Fruit fly (Drosophila melanogaster) whole organism, embryonic: ENCODE measurements around the gene CG43707.

ENCODE experiments used
- ATbp ChIP-seq: fragments of 200-800 bp; sonication (Bioruptor generic); optimal IDR thresholded peaks from 2 replicates; lab custom pipeline; 2017; ENCODE audit warnings: missing biosample characterization, mild to moderate bottlenecking, missing genetic modification characterization, missing genetic modification reagents
- Adf1 ChIP-seq: fragments of 200-800 bp; sonication (Bioruptor generic); IDR thresholded peaks from 2 replicates; pipeline ENCODE4 v1.3.6; 2022; ENCODE audit warnings: missing biosample characterization, missing genetic modification characterization
- C15 ChIP-seq: fragments of 200-800 bp; sonication (Bioruptor generic); IDR thresholded peaks from 3 replicates; pipeline ENCODE4 v1.3.6; 2022; ENCODE audit warnings: missing biosample characterization, missing genetic modification characterization
- CG1024 ChIP-seq: fragments of 200-800 bp; sonication (Bioruptor generic); IDR thresholded peaks from 2 replicates; pipeline ENCODE4 v1.3.6; 2022; ENCODE audit warnings: missing biosample characterization, missing genetic modification characterization
- CG10274 ChIP-seq: fragments of 200-800 bp; sonication (Bioruptor generic); optimal IDR thresholded peaks from 3 replicates; lab custom pipeline; 2017; ENCODE audit warnings: missing biosample characterization, mild to moderate bottlenecking, missing genetic modification characterization
- CG14965 ChIP-seq: fragments of 200-800 bp; sonication (Bioruptor generic); optimal IDR thresholded peaks from 2 replicates; lab custom pipeline; 2016; ENCODE audit warnings: missing biosample characterization, missing genetic modification characterization, borderline replicate concordance
- CG1529 ChIP-seq: fragments of 200-800 bp; sonication (Bioruptor generic); optimal IDR thresholded peaks from 3 replicates; lab custom pipeline; 2018; ENCODE audit warnings: missing biosample characterization, missing genetic modification characterization
- CG15601 ChIP-seq: fragments of 200-800 bp; sonication (Bioruptor generic); optimal IDR thresholded peaks from 3 replicates; lab custom pipeline; 2019; ENCODE audit warnings: missing biosample characterization, mild to moderate bottlenecking, missing genetic modification characterization, moderate library complexity
- CG17328 ChIP-seq: fragments of 200-800 bp; sonication (Bioruptor generic); IDR thresholded peaks from 2 replicates; pipeline ENCODE4 v1.3.6; 2022; ENCODE audit warnings: missing biosample characterization, missing genetic modification characterization
- CG17361 ChIP-seq: fragments of 200-800 bp; sonication (Bioruptor generic); IDR thresholded peaks from 3 replicates; pipeline ENCODE4 v1.3.6; 2022; ENCODE audit warnings: missing biosample characterization, missing genetic modification characterization
- CG18764 ChIP-seq: fragments of 200-800 bp; sonication (Bioruptor generic); optimal IDR thresholded peaks from 3 replicates; lab custom pipeline; 2016; ENCODE audit warnings: missing biosample characterization, missing genetic modification characterization
- CG2202 ChIP-seq: fragments of 200-800 bp; sonication (Bioruptor generic); optimal IDR thresholded peaks from 2 replicates; lab custom pipeline; 2018; ENCODE audit warnings: missing biosample characterization, mild to moderate bottlenecking, missing genetic modification characterization
- CG2678 ChIP-seq: fragments of 200-800 bp; sonication (Bioruptor generic); optimal IDR thresholded peaks from 3 replicates; lab custom pipeline; 2019; ENCODE audit warnings: missing biosample characterization, mild to moderate bottlenecking, missing genetic modification characterization, moderate library complexity
- CG33557 ChIP-seq: fragments of 200-800 bp; sonication (Bioruptor generic); optimal IDR thresholded peaks from 2 replicates; lab custom pipeline; 2019; ENCODE audit warnings: missing biosample characterization, mild to moderate bottlenecking, missing genetic modification characterization, moderate library complexity
- CG5953 ChIP-seq: fragments of 200-800 bp; sonication (Bioruptor generic); IDR thresholded peaks from 2 replicates; pipeline ENCODE4 v1.3.6; 2022; ENCODE audit warnings: missing biosample characterization, missing genetic modification characterization
- CG6254 ChIP-seq: fragments of 200-800 bp; sonication (Bioruptor generic); optimal IDR thresholded peaks from 3 replicates; lab custom pipeline; 2017; ENCODE audit warnings: mild to moderate bottlenecking, missing biosample characterization, missing genetic modification reagents, missing genetic modification characterization
- CG6791 ChIP-seq: fragments of 200-800 bp; sonication (Bioruptor generic); IDR thresholded peaks from 3 replicates; pipeline ENCODE4 v1.3.6; 2022; ENCODE audit warnings: missing biosample characterization, missing genetic modification characterization; ENCODE audit not compliant: partially characterized antibody
- CG7556 ChIP-seq: fragments of 200-800 bp; sonication (Bioruptor generic); optimal IDR thresholded peaks from 2 replicates; lab custom pipeline; 2017; ENCODE audit warnings: missing biosample characterization, mild to moderate bottlenecking, missing genetic modification characterization
- CG8478 ChIP-seq: fragments of >200 bp; optimal IDR thresholded peaks from 2 replicates; lab custom pipeline; 2018
- CG9609 ChIP-seq: fragments of 200-800 bp; sonication (Bioruptor generic); optimal IDR thresholded peaks from 3 replicates; lab custom pipeline; 2016; ENCODE audit warnings: missing biosample characterization, missing genetic modification characterization
- CG9817 ChIP-seq: fragments of 200-800 bp; sonication (Bioruptor generic); optimal IDR thresholded peaks from 2 replicates; lab custom pipeline; 2018; ENCODE audit warnings: missing biosample characterization, mild to moderate bottlenecking, missing genetic modification characterization, moderate library complexity
- CG9932 ChIP-seq: fragments of 200-800 bp; sonication (Bioruptor generic); IDR thresholded peaks from 2 replicates; pipeline ENCODE4 v1.3.6; 2022; ENCODE audit warnings: missing biosample characterization, missing genetic modification characterization
- CHES-1-like ChIP-seq: fragments of 200-800 bp; sonication (Bioruptor generic); optimal IDR thresholded peaks from 2 replicates; lab custom pipeline; 2016; ENCODE audit warnings: missing biosample characterization, missing genetic modification characterization
- Dbx ChIP-seq: fragments of 200-800 bp; sonication (Bioruptor generic); IDR thresholded peaks from 3 replicates; pipeline ENCODE4 v1.3.6; 2022; ENCODE audit warnings: missing biosample characterization, missing genetic modification characterization
- Dref ChIP-seq: fragments of 200-800 bp; sonication (Bioruptor generic); IDR thresholded peaks from 2 replicates; pipeline ENCODE4 v1.3.6; 2022; ENCODE audit warnings: missing biosample characterization, missing genetic modification characterization
- Ets65A ChIP-seq: fragments of 200-800 bp; sonication (Bioruptor generic); peaks from one replicate; lab custom pipeline; 2016; ENCODE audit warnings: missing biosample characterization, missing genetic modification characterization
- Hand ChIP-seq: fragments of 200-800 bp; sonication (Bioruptor generic); optimal IDR thresholded peaks from 2 replicates; lab custom pipeline; 2017; ENCODE audit warnings: mild to moderate bottlenecking, missing biosample characterization, missing genetic modification reagents, missing genetic modification characterization
- Hr51 ChIP-seq, 2 experiments: fragments of 200-800 bp; sonication (Bioruptor generic); optimal IDR thresholded peaks; 2 replicates in 1 of 2; 3 replicates in 1 of 2; lab custom pipeline; 2016 to 2018; ENCODE audit warnings: missing biosample characterization in 2 of 2, missing genetic modification characterization in 2 of 2, mild to moderate bottlenecking in 1 of 2, moderate library complexity in 1 of 2
- Hsf ChIP-seq: fragments of 200-800 bp; sonication (Bioruptor generic); optimal IDR thresholded peaks from 3 replicates; lab custom pipeline; 2016; ENCODE audit warnings: missing biosample characterization, missing genetic modification characterization
- Lhr ChIP-seq: fragments of 200-800 bp; sonication (Bioruptor generic); optimal IDR thresholded peaks from 3 replicates; lab custom pipeline; 2017; ENCODE audit warnings: mild to moderate bottlenecking, missing biosample characterization, missing genetic modification reagents, missing genetic modification characterization
- MTF-1 ChIP-seq: fragments of 200-800 bp; sonication (Bioruptor generic); optimal IDR thresholded peaks from 2 replicates; lab custom pipeline; 2018; ENCODE audit warnings: missing biosample characterization, mild to moderate bottlenecking, missing genetic modification characterization, borderline replicate concordance
- Mad ChIP-seq: fragments of 200-800 bp; sonication (Bioruptor generic); optimal IDR thresholded peaks from 2 replicates; lab custom pipeline; 2016; ENCODE audit warnings: missing biosample characterization, missing genetic modification characterization
- Pdp1 ChIP-seq, 2 experiments: fragments of 200-800 bp; sonication (Bioruptor generic); optimal IDR thresholded peaks; 3 replicates each; lab custom pipeline; 2016; ENCODE audit warnings: missing biosample characterization in 2 of 2, missing genetic modification characterization in 2 of 2, mild to moderate bottlenecking in 1 of 2, moderate library complexity in 1 of 2
- Sox102F ChIP-seq: fragments of 200-800 bp; sonication (Bioruptor generic); optimal IDR thresholded peaks from 2 replicates; lab custom pipeline; 2018; ENCODE audit warnings: missing biosample characterization, mild to moderate bottlenecking, missing genetic modification characterization, moderate library complexity
- Ssrp ChIP-seq: fragments of 200-800 bp; sonication (Bioruptor generic); optimal IDR thresholded peaks from 2 replicates; lab custom pipeline; 2018; ENCODE audit warnings: missing biosample characterization, mild to moderate bottlenecking, missing genetic modification characterization, moderate library complexity
- Vsx1 ChIP-seq: fragments of 200-800 bp; sonication (Bioruptor generic); optimal IDR thresholded peaks from 2 replicates; lab custom pipeline; 2017; ENCODE audit warnings: missing biosample characterization, mild to moderate bottlenecking, missing genetic modification characterization, missing genetic modification reagents
- abd-A ChIP-seq: fragments of 200-800 bp; sonication (Bioruptor generic); optimal IDR thresholded peaks from 3 replicates; lab custom pipeline; 2019; ENCODE audit warnings: missing biosample characterization, mild to moderate bottlenecking, missing genetic modification characterization, moderate library complexity
- al ChIP-seq: fragments of 200-800 bp; sonication (Bioruptor generic); IDR thresholded peaks from 2 replicates; pipeline ENCODE4 v1.3.6; 2022; ENCODE audit warnings: missing biosample characterization, missing genetic modification characterization
- bab2 ChIP-seq: fragments of 200-800 bp; sonication (Bioruptor generic); optimal IDR thresholded peaks from 2 replicates; lab custom pipeline; 2016; ENCODE audit warnings: missing biosample characterization, missing genetic modification characterization
- caup ChIP-seq: fragments of 200-800 bp; sonication (Bioruptor generic); optimal IDR thresholded peaks from 3 replicates; lab custom pipeline; 2017; ENCODE audit warnings: missing biosample characterization, mild to moderate bottlenecking, missing genetic modification characterization, moderate library complexity; ENCODE audit not compliant: severe bottlenecking
- fd64A ChIP-seq: fragments of 200-800 bp; sonication (Bioruptor generic); optimal IDR thresholded peaks from 3 replicates; lab custom pipeline; 2018; ENCODE audit warnings: missing biosample characterization, mild to moderate bottlenecking, missing genetic modification characterization
- hbn ChIP-seq: fragments of 200-800 bp; sonication (Bioruptor generic); IDR thresholded peaks from 2 replicates; pipeline ENCODE4 v1.3.6; 2022; ENCODE audit warnings: missing biosample characterization, missing genetic modification characterization; ENCODE audit not compliant: partially characterized antibody
- lmd ChIP-seq: fragments of 200-800 bp; sonication (Bioruptor generic); IDR thresholded peaks from 2 replicates; pipeline ENCODE4 v1.3.6; 2022; ENCODE audit warnings: missing biosample characterization, missing genetic modification characterization
- nau ChIP-seq: fragments of 200-800 bp; sonication (Bioruptor generic); optimal IDR thresholded peaks from 3 replicates; lab custom pipeline; 2017; ENCODE audit warnings: missing biosample characterization, mild to moderate bottlenecking, missing genetic modification characterization, missing genetic modification reagents
- pho ChIP-seq: fragments of 200-800 bp; sonication (Bioruptor generic); optimal IDR thresholded peaks from 2 replicates; lab custom pipeline; 2016; ENCODE audit warnings: missing biosample characterization, missing genetic modification characterization
- ranshi ChIP-seq: fragments of 200-800 bp; sonication (Bioruptor generic); IDR thresholded peaks from 2 replicates; pipeline ENCODE4 v1.3.6; 2022; ENCODE audit warnings: missing biosample characterization, missing genetic modification characterization
- sd ChIP-seq: fragments of 200-800 bp; sonication (Bioruptor generic); optimal IDR thresholded peaks from 3 replicates; lab custom pipeline; 2018; ENCODE audit warnings: missing biosample characterization, mild to moderate bottlenecking, missing genetic modification characterization, moderate library complexity
- usp ChIP-seq: fragments of >200 bp; optimal IDR thresholded peaks from 2 replicates; lab custom pipeline; 2017; ENCODE audit warnings: missing biosample characterization, missing genetic modification characterization
- yki ChIP-seq: fragments of >200 bp; optimal IDR thresholded peaks from 3 replicates; lab custom pipeline; 2018
- zf30C ChIP-seq: fragments of 200-800 bp; sonication (Bioruptor generic); optimal IDR thresholded peaks from 3 replicates; lab custom pipeline; 2018; ENCODE audit warnings: missing biosample characterization, mild to moderate bottlenecking, missing genetic modification characterization

The CG43707 gene

dm6 chr2L:3786246-3786645 lies 29.2 kb downstream of the CG43707 start (continued):
- TF ChIP-seq Vsx1: peak; percentile 45
- no peak for TF ChIP-seq usp (GFP tag; lab: Kevin White, UChicago)
- TF ChIP-seq nau: no peak
- peak; percentile 81 for TF ChIP-seq CG9817
- TF ChIP-seq CG2678 (tag; lab: Kevin White, UChicago): peak; percentile 39
- TF ChIP-seq ranshi: peak; percentile 68
- peak; percentile 85 for TF ChIP-seq Sox102F (GFP tag; lab: Kevin White, UChicago)
- TF ChIP-seq CG7556 (GFP tag; lab: Kevin White, UChicago): no peak
- TF ChIP-seq CG8478 (lab: Kevin White, UChicago): no peak
- peak; percentile 65 for TF ChIP-seq ATbp
- TF ChIP-seq CG14965: no peak
- 0 out of 3 replicates have a peak, but pooled peaks have one; percentile 19 for TF ChIP-seq C15 (GFP tag; lab: Robert Waterston, UW)
- TF ChIP-seq Dbx: peak; percentile 87
- TF ChIP-seq lmd (GFP tag; lab: Robert Waterston, UW): peak; percentile 85
- no peak for TF ChIP-seq CG6254
- TF ChIP-seq hbn (GFP tag; lab: Robert Waterston, UW): no peak
- 0 out of 2 replicates have a peak, but pooled peaks have one; percentile 26 for TF ChIP-seq Adf1 (GFP tag; lab: Robert Waterston, UW)
- peak; percentile 94 for TF ChIP-seq Ets65A
- 0 out of 3 replicates have a peak, but pooled peaks have one; percentile 5 for TF ChIP-seq CG6791 (GFP tag; lab: Robert Waterston, UW)
- TF ChIP-seq Dref (GFP tag; lab: Robert Waterston, UW): no peak
- peak; percentile 60 for TF ChIP-seq CG15601 (tag; lab: Kevin White, UChicago)
- TF ChIP-seq CG18764 (GFP tag; lab: Kevin White, UChicago): peak; percentile 51
- no peak for TF ChIP-seq CG10274 (GFP tag; lab: Kevin White, UChicago)
- peak; percentile 54; the same call in 2 of the 3 replicates for TF ChIP-seq CG17361 (GFP tag; lab: Robert Waterston, UW)
- TF ChIP-seq Hand (GFP tag; lab: Kevin White, UChicago): no peak
- peak; percentile 68 for TF ChIP-seq CHES-1-like
- TF ChIP-seq CG5953: peak; percentile 84
- TF ChIP-seq bab2 (GFP tag; lab: Kevin White, UChicago): peak; percentile 66
- peak; percentile 83 for TF ChIP-seq CG1024 (GFP tag; lab: Robert Waterston, UW)
- peak; percentile 62 to 75 for TF ChIP-seq Hr51 (GFP tag; optimal IDR thresholded peaks at IDR 0.05; lab: Kevin White, UChicago)
- TF ChIP-seq CG9932 (GFP tag; lab: Robert Waterston, UW): peak; percentile 91
- TF ChIP-seq pho (GFP tag; lab: Kevin White, UChicago): peak; percentile 52
- peak; percentile 47 for TF ChIP-seq CG1529 (GFP tag; lab: Kevin White, UChicago)
- TF ChIP-seq Mad (GFP tag; lab: Kevin White, UChicago): peak; percentile 82
- peak; percentile 75 for TF ChIP-seq CG9609 (GFP tag; lab: Kevin White, UChicago)
- no peak for TF ChIP-seq abd-A (tag; lab: Kevin White, UChicago)
- TF ChIP-seq CG33557 (GFP tag; lab: Kevin White, UChicago): peak; percentile 66
- TF ChIP-seq zf30C (GFP tag; lab: Kevin White, UChicago): no peak
- peak; percentile 65 for TF ChIP-seq sd (tag; lab: Kevin White, UChicago)
- TF ChIP-seq Lhr: peak; percentile 90
- TF ChIP-seq Pdp1 (GFP tag; optimal IDR thresholded peaks at IDR 0.05; lab: Kevin White, UChicago): peak; percentile 45 to 60
- TF ChIP-seq al: peak; percentile 55; the same call in 1 of the 2 replicates
- peak; percentile 86 for TF ChIP-seq CG17328 (GFP tag; lab: Robert Waterston, UW)
- peak; percentile 73 for TF ChIP-seq Hsf (GFP tag; lab: Kevin White, UChicago)
- peak; percentile 50 for TF ChIP-seq CG2202 (tag; lab: Kevin White, UChicago)
- no peak for TF ChIP-seq yki (lab: Kevin White, UChicago)
- TF ChIP-seq Ssrp (tag; lab: Kevin White, UChicago): peak; percentile 31
- TF ChIP-seq fd64A (GFP tag; lab: Kevin White, UChicago): no peak
- TF ChIP-seq caup (GFP tag; lab: Kevin White, UChicago): peak; percentile 40
- peak; percentile 72 for TF ChIP-seq MTF-1 (GFP tag; lab: Kevin White, UChicago)
